Worm (Caenorhabditis elegans): ENCODE results near the gene C08H9.16.

The C08H9.16 gene

ce11 chrII:9872961-9873360, 19.6 kb upstream of the C08H9.16 start, which contains the start of gene chil-8:
Gene chil-8 (minus strand): TSS chrII:9873061.
- no peak for TF ChIP-seq nhr-47 (tag; optimal IDR thresholded peaks at IDR 0.05)
- no peak for TF ChIP-seq fos-1 (tag; optimal IDR thresholded peaks at IDR 0.05)
- no peak for TF ChIP-seq sox-4 (tag; optimal IDR thresholded peaks at IDR 0.05)

- TF ChIP-seq dsc-1 (tag; optimal IDR thresholded peaks at IDR 0.05) (no peak), ceh-90 (tag; optimal IDR thresholded peaks at IDR 0.05) (no peak), blmp-1 (tag; optimal IDR thresholded peaks at IDR 0.05) (no peak), hlh-4 (tag; optimal IDR thresholded peaks at IDR 0.05) (no peak), nhr-20 (tag; optimal IDR thresholded peaks at IDR 0.05) (no peak), nhr-90 (tag; optimal IDR thresholded peaks at IDR 0.05; ENCODE audit: poor library complexity) (no peak), elt-3 (tag; optimal IDR thresholded peaks at IDR 0.05) (no peak), isw-1 (GFP tag; IDR thresholded peaks at IDR 0.05) (no peak), Y116A8C.19 (tag; optimal IDR thresholded peaks at IDR 0.05; ENCODE audit: borderline replicate concordance) (no peak), lsy-2 (tag; optimal IDR thresholded peaks at IDR 0.05) (no peak), lin-35 (GFP tag; optimal IDR thresholded peaks at IDR 0.05) (no peak), unc-98 (GFP tag; IDR thresholded peaks at IDR 0.05) (no peak)
Measured at ce11 chrII:9874508-9875229, 17.9 kb upstream of the C08H9.16 start, which contains the start of the genes chil-2 and ctsa-3.2. Gene chil-2 (minus strand): TSS chrII:9874608. Gene ctsa-3.2 (plus strand): TSS chrII:9875179.

ce11 chrII:9879815-9880214, 12.8 kb upstream of the C08H9.16 start:
- TF ChIP-seq xbp-1 (tag; optimal IDR thresholded peaks at IDR 0.05) (no peak), blmp-1 (tag; optimal IDR thresholded peaks at IDR 0.05) (peak; percentile 97)

ce11 chrII:9880826-9881225, 11.8 kb upstream of the C08H9.16 start, which contains the start of gene C08H9.15:
Gene C08H9.15 (plus strand): TSS chrII:9881193.
- no peak for TF ChIP-seq ces-1 (GFP tag; optimal IDR thresholded peaks at IDR 0.05)
- peak; percentile 61 for TF ChIP-seq nhr-85 (tag)
- peak; percentile 85 for TF ChIP-seq blmp-1 (tag; optimal IDR thresholded peaks at IDR 0.05)
- no peak for TF ChIP-seq nhr-76 (tag; optimal IDR thresholded peaks at IDR 0.05)
- TF ChIP-seq lin-13 (GFP tag; optimal IDR thresholded peaks at IDR 0.05): no peak
- no peak for TF ChIP-seq tlp-1 (tag; optimal IDR thresholded peaks at IDR 0.05)
- TF ChIP-seq elt-3 (tag; optimal IDR thresholded peaks at IDR 0.05): peak in 4 of 6 experiments; percentile 16 to 64 (median 45)

- TF ChIP-seq xbp-1 (tag; optimal IDR thresholded peaks at IDR 0.05) (no peak), lin-15B (tag; optimal IDR thresholded peaks at IDR 0.05) (no peak), nhr-71 (tag; optimal IDR thresholded peaks at IDR 0.05) (no peak), F16B12.6 (tag; optimal IDR thresholded peaks at IDR 0.05) (no peak), nhr-84 (tag; optimal IDR thresholded peaks at IDR 0.05) (no peak), hlh-17 (GFP tag; optimal IDR thresholded peaks at IDR 0.05; ENCODE audit: borderline replicate concordance) (no peak), ceh-88 (GFP tag; IDR thresholded peaks at IDR 0.05) (no peak), jun-1 (tag; optimal IDR thresholded peaks at IDR 0.05) (no peak), fkh-8 (tag; optimal IDR thresholded peaks at IDR 0.05) (no peak), pag-3 (tag; optimal IDR thresholded peaks at IDR 0.05; ENCODE audit: borderline replicate concordance, insufficient read depth) (no peak)
Measured at ce11 chrII:9886216-9886615, 6.4 kb upstream of the C08H9.16 start, which contains the start of gene algn-8. Gene algn-8 (minus strand): TSS chrII:9886442.

ce11 chrII:9888549-9888948, 4.0 kb upstream of the C08H9.16 start:
- no peak for TF ChIP-seq nhr-237 (tag; optimal IDR thresholded peaks at IDR 0.05)
- no peak for TF ChIP-seq nhr-11 (tag; optimal IDR thresholded peaks at IDR 0.05)
- TF ChIP-seq tbx-2 (tag; optimal IDR thresholded peaks at IDR 0.05): no peak
- no peak for TF ChIP-seq aha-1 (tag; optimal IDR thresholded peaks at IDR 0.05)
- no peak for TF ChIP-seq nhr-20 (tag; optimal IDR thresholded peaks at IDR 0.05)
- TF ChIP-seq C34B4.2 (tag; optimal IDR thresholded peaks at IDR 0.05): no peak
- no peak for TF ChIP-seq xbp-1 (tag; optimal IDR thresholded peaks at IDR 0.05)
- TF ChIP-seq mab-9 (GFP tag; IDR thresholded peaks at IDR 0.05): no peak
- TF ChIP-seq ztf-4 (tag; optimal IDR thresholded peaks at IDR 0.05): no peak
- no peak for TF ChIP-seq fos-1 (tag; optimal IDR thresholded peaks at IDR 0.05)
- no peak for TF ChIP-seq hpl-2 (GFP tag; optimal IDR thresholded peaks at IDR 0.05)
- no peak for TF ChIP-seq lin-14 (GFP tag; optimal IDR thresholded peaks at IDR 0.05)
- no peak for TF ChIP-seq skn-1 (tag; optimal IDR thresholded peaks at IDR 0.05)
- TF ChIP-seq grh-1 (GFP tag; IDR thresholded peaks at IDR 0.05): no peak
- TF ChIP-seq pag-3 (tag; optimal IDR thresholded peaks at IDR 0.05; ENCODE audit: borderline replicate concordance, insufficient read depth): no peak
- no peak for TF ChIP-seq nhr-85 (tag)
- no peak for TF ChIP-seq hlh-17 (GFP tag; optimal IDR thresholded peaks at IDR 0.05; ENCODE audit: borderline replicate concordance)

Measured in whole organism, L1 larva.